Fruit fly (Drosophila melanogaster) whole organism, embryonic: Measurements from ENCODE around the gene Spps.

Experiments used
- CG10209 ChIP-seq: fragments of 200-800 bp; sonication (Bioruptor generic); optimal IDR thresholded peaks from 3 replicates; lab custom pipeline; 2017; ENCODE audit warnings: missing biosample characterization, mild to moderate bottlenecking, missing genetic modification characterization, missing genetic modification reagents
- CG10979 ChIP-seq: fragments of 200-800 bp; sonication (Bioruptor generic); optimal IDR thresholded peaks from 2 replicates; lab custom pipeline; 2018; ENCODE audit warnings: missing biosample characterization, mild to moderate bottlenecking, missing genetic modification characterization, moderate library complexity
- CG11247 ChIP-seq: fragments of 200-800 bp; sonication (Bioruptor generic); IDR thresholded peaks from 2 replicates; pipeline ENCODE4 v1.3.6; 2022; ENCODE audit warnings: missing biosample characterization, missing genetic modification characterization
- CG11398 ChIP-seq: fragments of 200-800 bp; sonication (Bioruptor generic); optimal IDR thresholded peaks from 2 replicates; lab custom pipeline; 2016; ENCODE audit warnings: missing biosample characterization, missing genetic modification characterization
- CG12236 ChIP-seq: fragments of 200-800 bp; sonication (Bioruptor generic); optimal IDR thresholded peaks from 2 replicates; lab custom pipeline; 2016; ENCODE audit warnings: missing biosample characterization, missing genetic modification characterization
- CG2116 ChIP-seq: fragments of 200-800 bp; sonication (Bioruptor generic); optimal IDR thresholded peaks from 3 replicates; lab custom pipeline; 2018; ENCODE audit warnings: missing biosample characterization, mild to moderate bottlenecking, missing genetic modification characterization
- CG2712 ChIP-seq: fragments of 200-800 bp; optimal IDR thresholded peaks from 3 replicates; lab custom pipeline; 2019; ENCODE audit warnings: missing biosample characterization, mild to moderate bottlenecking, missing genetic modification characterization, moderate library complexity
- CG42726 ChIP-seq: fragments of 200-800 bp; sonication (Bioruptor generic); IDR thresholded peaks from 2 replicates; pipeline ENCODE4 v1.3.6; 2022; ENCODE audit warnings: missing biosample characterization, missing genetic modification characterization; ENCODE audit not compliant: partially characterized antibody
- CG4707 ChIP-seq: fragments of 200-800 bp; sonication (Bioruptor generic); optimal IDR thresholded peaks from 2 replicates; lab custom pipeline; 2018; ENCODE audit warnings: missing biosample characterization, mild to moderate bottlenecking, missing genetic modification characterization, moderate library complexity
- CG6654 ChIP-seq: fragments of 200-800 bp; sonication (Bioruptor generic); optimal IDR thresholded peaks from 2 replicates; lab custom pipeline; 2017; ENCODE audit warnings: missing biosample characterization, mild to moderate bottlenecking, missing genetic modification characterization
- CG6813 ChIP-seq: fragments of 200-800 bp; sonication (Bioruptor generic); optimal IDR thresholded peaks from 2 replicates; lab custom pipeline; 2017; ENCODE audit warnings: missing biosample characterization, missing genetic modification characterization, mild to moderate bottlenecking, moderate library complexity, missing genetic modification reagents
- CG7963 ChIP-seq: fragments of 200-800 bp; sonication (Bioruptor generic); IDR thresholded peaks from 3 replicates; pipeline ENCODE4 v1.3.6; 2022; ENCODE audit warnings: missing biosample characterization, missing genetic modification characterization; ENCODE audit not compliant: partially characterized antibody
- CG8765 ChIP-seq: fragments of 200-800 bp; sonication (Bioruptor generic); IDR thresholded peaks from 2 replicates; pipeline ENCODE4 v1.3.6; 2022; ENCODE audit warnings: missing biosample characterization, missing genetic modification characterization
- CG8924 ChIP-seq: fragments of 200-800 bp; optimal IDR thresholded peaks from 3 replicates; lab custom pipeline; 2019; ENCODE audit warnings: missing biosample characterization, mild to moderate bottlenecking, missing genetic modification characterization, moderate library complexity
- CG8944 ChIP-seq: fragments of 200-800 bp; sonication (Bioruptor generic); optimal IDR thresholded peaks from 3 replicates; lab custom pipeline; 2016; ENCODE audit warnings: missing biosample characterization, missing genetic modification characterization
- Dbx ChIP-seq: fragments of 200-800 bp; sonication (Bioruptor generic); IDR thresholded peaks from 3 replicates; pipeline ENCODE4 v1.3.6; 2022; ENCODE audit warnings: missing biosample characterization, missing genetic modification characterization
- Deaf1 ChIP-seq: fragments of 200-800 bp; optimal IDR thresholded peaks from 3 replicates; lab custom pipeline; 2019; ENCODE audit warnings: missing biosample characterization, mild to moderate bottlenecking, missing genetic modification characterization, moderate library complexity
- Dek ChIP-seq: fragments of 200-800 bp; sonication (Bioruptor generic); optimal IDR thresholded peaks from 3 replicates; lab custom pipeline; 2019; ENCODE audit warnings: missing biosample characterization, mild to moderate bottlenecking, missing genetic modification characterization, moderate library complexity
- Dfd ChIP-seq, 2 experiments: fragments of >200 bp; optimal IDR thresholded peaks; 2 replicates each; lab custom pipeline; 2017; ENCODE audit warnings: missing biosample characterization in 2 of 2, missing genetic modification characterization in 2 of 2
- Fer2 ChIP-seq: fragments of 200-800 bp; sonication (Bioruptor generic); optimal IDR thresholded peaks from 2 replicates; lab custom pipeline; 2018; ENCODE audit warnings: missing biosample characterization, mild to moderate bottlenecking, missing genetic modification characterization, moderate library complexity
- HLH4C ChIP-seq: fragments of 200-800 bp; sonication (Bioruptor generic); IDR thresholded peaks from 3 replicates; pipeline ENCODE4 v1.3.6; 2022; ENCODE audit warnings: missing biosample characterization, missing genetic modification characterization; ENCODE audit not compliant: partially characterized antibody
- Hand ChIP-seq: fragments of 200-800 bp; sonication (Bioruptor generic); optimal IDR thresholded peaks from 2 replicates; lab custom pipeline; 2017; ENCODE audit warnings: mild to moderate bottlenecking, missing biosample characterization, missing genetic modification reagents, missing genetic modification characterization
- Jarid2 ChIP-seq: fragments of 200-800 bp; sonication (Bioruptor generic); optimal IDR thresholded peaks from 3 replicates; lab custom pipeline; 2017; ENCODE audit warnings: mild to moderate bottlenecking, missing biosample characterization, missing genetic modification reagents, missing genetic modification characterization
- Myb ChIP-seq: fragments of 200-800 bp; sonication (Bioruptor generic); optimal IDR thresholded peaks from 2 replicates; lab custom pipeline; 2016; ENCODE audit warnings: missing biosample characterization, missing genetic modification characterization
- Pdp1 ChIP-seq, 2 experiments: fragments of 200-800 bp; sonication (Bioruptor generic); optimal IDR thresholded peaks; 3 replicates each; lab custom pipeline; 2016; ENCODE audit warnings: missing biosample characterization in 2 of 2, missing genetic modification characterization in 2 of 2, mild to moderate bottlenecking in 1 of 2, moderate library complexity in 1 of 2
- Sry-β ChIP-seq: fragments of 200-800 bp; sonication (Bioruptor generic); optimal IDR thresholded peaks from 2 replicates; lab custom pipeline; 2018; ENCODE audit warnings: missing biosample characterization, mild to moderate bottlenecking, missing genetic modification characterization, moderate library complexity
- Xbp1 ChIP-seq: fragments of 200-800 bp; sonication (Bioruptor generic); optimal IDR thresholded peaks from 3 replicates; lab custom pipeline; 2016; ENCODE audit warnings: missing biosample characterization, mild to moderate bottlenecking, missing genetic modification characterization
- ase ChIP-seq: fragments of 200-800 bp; sonication (Bioruptor generic); IDR thresholded peaks from 3 replicates; pipeline ENCODE4 v1.3.6; 2022; ENCODE audit warnings: missing biosample characterization, missing genetic modification characterization
- cas ChIP-seq: fragments of 200-800 bp; sonication (Bioruptor generic); IDR thresholded peaks from 2 replicates; pipeline ENCODE4 v1.3.6; 2022; ENCODE audit warnings: missing biosample characterization, missing genetic modification characterization
- caup ChIP-seq: fragments of 200-800 bp; sonication (Bioruptor generic); optimal IDR thresholded peaks from 3 replicates; lab custom pipeline; 2017; ENCODE audit warnings: missing biosample characterization, mild to moderate bottlenecking, missing genetic modification characterization, moderate library complexity; ENCODE audit not compliant: severe bottlenecking
- disco-r ChIP-seq: fragments of 200-800 bp; sonication (Bioruptor generic); optimal IDR thresholded peaks from 2 replicates; lab custom pipeline; 2016; ENCODE audit warnings: missing biosample characterization, missing genetic modification characterization
- dpn ChIP-seq, 2 experiments: fragments of 200-800 bp; sonication (Bioruptor generic); optimal IDR thresholded peaks; 3 replicates each; lab custom pipeline; 2016; ENCODE audit warnings: missing biosample characterization in 2 of 2, missing genetic modification characterization in 2 of 2
- dysf ChIP-seq: fragments of 200-800 bp; sonication (Bioruptor generic); IDR thresholded peaks from 3 replicates; pipeline ENCODE4 v1.3.6; 2022; ENCODE audit warnings: missing biosample characterization, missing genetic modification characterization
- ewg ChIP-seq: fragments of 200-800 bp; sonication (Bioruptor generic); optimal IDR thresholded peaks from 3 replicates; lab custom pipeline; 2017; ENCODE audit warnings: mild to moderate bottlenecking, missing biosample characterization, missing genetic modification reagents, missing genetic modification characterization
- gce ChIP-seq: fragments of 200-800 bp; sonication (Bioruptor generic); IDR thresholded peaks from 3 replicates; pipeline ENCODE4 v1.3.6; 2022; ENCODE audit warnings: missing biosample characterization, missing genetic modification characterization
- grau ChIP-seq: fragments of 200-800 bp; optimal IDR thresholded peaks from 3 replicates; lab custom pipeline; 2019; ENCODE audit warnings: missing biosample characterization, mild to moderate bottlenecking, missing genetic modification characterization, moderate library complexity
- hkb ChIP-seq, 2 experiments: fragments of 200-800 bp in 1 of 2; fragments of >200 bp in 1 of 2; sonication (Bioruptor generic) in 1 of 2; IDR thresholded peaks in 1 of 2; optimal IDR thresholded peaks in 1 of 2; 2 replicates each; pipeline versions ENCODE4 v1.3.6 to Lab custom; 2017 to 2022; ENCODE audit warnings: missing biosample characterization in 1 of 2, missing genetic modification characterization in 1 of 2
- kah ChIP-seq: fragments of 200-800 bp; sonication (Bioruptor generic); optimal IDR thresholded peaks from 2 replicates; lab custom pipeline; 2018; ENCODE audit warnings: missing biosample characterization, mild to moderate bottlenecking, missing genetic modification characterization
- kni ChIP-seq: fragments of 200-800 bp; sonication (Bioruptor generic); optimal IDR thresholded peaks from 3 replicates; lab custom pipeline; 2017; ENCODE audit warnings: mild to moderate bottlenecking, missing biosample characterization, missing genetic modification reagents, missing genetic modification characterization
- luna ChIP-seq: fragments of 200-800 bp; sonication (Bioruptor generic); optimal IDR thresholded peaks from 2 replicates; lab custom pipeline; 2016; ENCODE audit warnings: missing biosample characterization, missing genetic modification characterization
- nmo ChIP-seq: fragments of 200-800 bp; sonication (Bioruptor generic); optimal IDR thresholded peaks from 2 replicates; lab custom pipeline; 2018; ENCODE audit warnings: missing biosample characterization, mild to moderate bottlenecking, missing genetic modification characterization, moderate library complexity
- nom ChIP-seq: fragments of 200-800 bp; sonication (Bioruptor generic); optimal IDR thresholded peaks from 2 replicates; lab custom pipeline; 2017; ENCODE audit warnings: missing biosample characterization, missing genetic modification characterization, mild to moderate bottlenecking, moderate library complexity, missing genetic modification reagents
- phol ChIP-seq: fragments of 200-800 bp; sonication (Bioruptor generic); optimal IDR thresholded peaks from 3 replicates; lab custom pipeline; 2018; ENCODE audit warnings: missing biosample characterization, mild to moderate bottlenecking, missing genetic modification characterization, moderate library complexity
- ro ChIP-seq: fragments of 200-800 bp; sonication (Bioruptor generic); IDR thresholded peaks from 2 replicates; pipeline ENCODE4 v1.3.6; 2022; ENCODE audit warnings: missing biosample characterization, missing genetic modification characterization
- stc ChIP-seq: fragments of 200-800 bp; sonication (Bioruptor generic); IDR thresholded peaks from 2 replicates; pipeline ENCODE4 v1.3.6; 2022; ENCODE audit warnings: missing biosample characterization, missing genetic modification characterization
- sug ChIP-seq: fragments of 200-800 bp; optimal IDR thresholded peaks from 2 replicates; lab custom pipeline; 2019; ENCODE audit warnings: missing biosample characterization, mild to moderate bottlenecking, missing genetic modification characterization, moderate library complexity
- unc-4 ChIP-seq: fragments of 200-800 bp; sonication (Bioruptor generic); IDR thresholded peaks from 2 replicates; pipeline ENCODE4 v1.3.6; 2022; ENCODE audit warnings: missing biosample characterization, missing genetic modification characterization; ENCODE audit not compliant: partially characterized antibody
- wdn ChIP-seq: fragments of 200-800 bp; sonication (Bioruptor generic); IDR thresholded peaks from 2 replicates; pipeline ENCODE4 v1.3.6; 2022; ENCODE audit warnings: missing biosample characterization, missing genetic modification characterization
- zfh1 ChIP-seq: fragments of 200-800 bp; sonication (Bioruptor generic); IDR thresholded peaks from 3 replicates; pipeline ENCODE4 v1.3.6; 2022; ENCODE audit warnings: missing biosample characterization, missing genetic modification characterization

Gene Spps

dm6 chr3R:24226744-24227143, at the start of gene Spps, which contains the start of gene CG13609 (continued):
- TF ChIP-seq CG10209 (GFP tag; lab: Kevin White, UChicago) = no peak
- TF ChIP-seq ase (GFP tag; lab: Robert Waterston, UW) = no peak
- TF ChIP-seq caup (GFP tag; lab: Kevin White, UChicago) = peak; percentile 33
- peak; percentile 98 for TF ChIP-seq CG7963 (GFP tag; lab: Robert Waterston, UW)
- TF ChIP-seq dysf = no peak
- TF ChIP-seq CG11247 = no peak
- TF ChIP-seq grau (tag; lab: Kevin White, UChicago) = peak; percentile 40
- TF ChIP-seq gce (GFP tag; lab: Robert Waterston, UW) = no peak
- no peak for TF ChIP-seq Dek (tag; lab: Kevin White, UChicago)
- TF ChIP-seq Pdp1 (GFP tag; optimal IDR thresholded peaks at IDR 0.05; lab: Kevin White, UChicago) = peak in 1 of 2 experiments; percentile 12
- no peak for TF ChIP-seq Hand (GFP tag; lab: Kevin White, UChicago)
- TF ChIP-seq kni (GFP tag; lab: Kevin White, UChicago) = no peak
- TF ChIP-seq HLH4C (GFP tag; lab: Robert Waterston, UW) = peak; percentile 100
- peak; percentile 10 for TF ChIP-seq nom (GFP tag; lab: Kevin White, UChicago)
- no peak for TF ChIP-seq kah (GFP tag; lab: Kevin White, UChicago)
- peak; percentile 57 for TF ChIP-seq CG8924 (tag; lab: Kevin White, UChicago)
- TF ChIP-seq Dbx (GFP tag; lab: Robert Waterston, UW) = 0 out of 3 replicates have a peak, but pooled peaks have one; percentile 53
- no peak for TF ChIP-seq CG4707 (GFP tag; lab: Kevin White, UChicago)
- no peak for TF ChIP-seq CG6654 (GFP tag; lab: Kevin White, UChicago)
- TF ChIP-seq nmo = peak; percentile 46
- TF ChIP-seq CG8944 (GFP tag; lab: Kevin White, UChicago) = no peak
- no peak for TF ChIP-seq Deaf1 (tag; lab: Kevin White, UChicago)
- TF ChIP-seq luna (GFP tag; lab: Kevin White, UChicago) = no peak
- peak; percentile 38 for TF ChIP-seq CG2712 (tag; lab: Kevin White, UChicago)
- peak; percentile 25 for TF ChIP-seq sug (tag; lab: Kevin White, UChicago)
- TF ChIP-seq Myb = peak; percentile 95
- no peak for TF ChIP-seq stc (GFP tag; lab: Robert Waterston, UW)
- no peak for TF ChIP-seq cas (GFP tag; lab: Robert Waterston, UW)
- no peak for TF ChIP-seq ro (GFP tag; lab: Robert Waterston, UW)
- peak; percentile 99 for TF ChIP-seq CG2116 (GFP tag; lab: Kevin White, UChicago)
- TF ChIP-seq CG42726 = peak; percentile 92
- no peak for TF ChIP-seq disco-r
- no peak for TF ChIP-seq CG11398 (GFP tag; lab: Kevin White, UChicago)
- peak; percentile 0 for TF ChIP-seq Sry-β (GFP tag; lab: Kevin White, UChicago)
- TF ChIP-seq unc-4 (GFP tag; lab: Robert Waterston, UW) = peak; percentile 83
- TF ChIP-seq Xbp1 (GFP tag; lab: Kevin White, UChicago) = no peak
- peak; percentile 11 for TF ChIP-seq ewg
- peak; percentile 50; the same call in 1 of the 3 replicates for TF ChIP-seq zfh1 (GFP tag; lab: Robert Waterston, UW)
- TF ChIP-seq phol (tag; lab: Kevin White, UChicago) = peak; percentile 65
- TF ChIP-seq CG12236 (GFP tag; lab: Kevin White, UChicago) = no peak
- no peak for TF ChIP-seq hkb (optimal IDR thresholded peaks at IDR 0.05; lab: Kevin White, UChicago)
- peak; percentile 19; the same call in 1 of the 2 replicates for TF ChIP-seq hkb (GFP tag; IDR thresholded peaks at IDR 0.05; lab: Robert Waterston, UW)
- TF ChIP-seq dpn (GFP tag; optimal IDR thresholded peaks at IDR 0.05; lab: Kevin White, UChicago) = peak in 1 of 2 experiments; percentile 38
- TF ChIP-seq Fer2 = no peak
- no peak for TF ChIP-seq Dfd (GFP tag; optimal IDR thresholded peaks at IDR 0.05; lab: Kevin White, UChicago)
- no peak for TF ChIP-seq CG8765 (GFP tag; lab: Robert Waterston, UW)
- TF ChIP-seq CG6813 (GFP tag; lab: Kevin White, UChicago) = no peak
- TF ChIP-seq Jarid2 (GFP tag; lab: Kevin White, UChicago) = no peak
- no peak for TF ChIP-seq wdn (GFP tag; lab: Robert Waterston, UW)
- TF ChIP-seq CG10979 (tag; lab: Kevin White, UChicago) = no peak
